Worm (Caenorhabditis elegans): ENCODE measurements around the gene srlf-22.

The srlf-22 gene

ce11 chrV:904232-904983, 13.5 kb downstream of the srlf-22 start, which contains the start of gene trm-2A:
Gene trm-2A, plus strand, starts transcription at chrV:904963.
- TF ChIP-seq ceh-31 (tag; optimal IDR thresholded peaks at IDR 0.05) (peak; percentile 15), T23F11.4 (GFP tag; optimal IDR thresholded peaks at IDR 0.05) (no peak), tbx-2 (tag; optimal IDR thresholded peaks at IDR 0.05) (peak; percentile 26), pat-9 (tag; optimal IDR thresholded peaks at IDR 0.05) (no peak), sox-2 (GFP tag; IDR thresholded peaks at IDR 0.05) (no peak), pha-2 (tag; optimal IDR thresholded peaks at IDR 0.05) (no peak), nfya-1 (tag; optimal IDR thresholded peaks at IDR 0.05) (peak; percentile 24)

ce11 chrV:908681-909080, 17.7 kb downstream of the srlf-22 start:
- TF ChIP-seq pqm-1 (tag; optimal IDR thresholded peaks at IDR 0.05) = no peak
- TF ChIP-seq tbx-2 (tag; optimal IDR thresholded peaks at IDR 0.05) = no peak
- no peak for TF ChIP-seq unc-3 (GFP tag; conservative IDR thresholded peaks at IDR 0.05)
- no peak for TF ChIP-seq unc-3 (tag; optimal IDR thresholded peaks at IDR 0.05)
- TF ChIP-seq unc-42 (tag; optimal IDR thresholded peaks at IDR 0.05) = no peak
- TF ChIP-seq nfya-1 (tag; optimal IDR thresholded peaks at IDR 0.05) = no peak

DNA sequence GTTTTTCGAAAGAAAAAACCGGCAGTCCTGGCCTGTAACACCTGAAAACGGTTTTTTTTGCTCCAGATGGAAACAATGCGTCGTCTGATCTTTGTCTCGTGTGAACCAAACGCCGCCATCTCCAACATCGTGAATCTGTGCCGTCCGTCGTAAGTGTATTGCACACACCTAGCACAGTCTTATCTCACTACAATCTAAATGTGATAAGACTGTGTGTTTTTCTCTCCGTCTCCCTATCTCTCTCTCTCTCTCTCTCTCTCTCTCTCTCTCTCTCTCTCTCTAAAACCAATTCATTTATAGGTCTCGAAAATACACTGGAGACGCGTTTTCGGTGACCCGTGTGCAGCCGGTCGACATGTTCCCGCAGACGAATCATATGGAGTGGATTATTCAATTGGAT, 19.7 kb downstream of the srlf-22 start:
- TF ChIP-seq elt-2 (tag; optimal IDR thresholded peaks at IDR 0.05) (peak; percentile 94), pha-2 (tag; optimal IDR thresholded peaks at IDR 0.05) (no peak)

- TF ChIP-seq pag-3 (tag; optimal IDR thresholded peaks at IDR 0.05; ENCODE audit: borderline replicate concordance) = no peak
- TF ChIP-seq che-1 (tag; optimal IDR thresholded peaks at IDR 0.05) = no peak
- no peak for TF ChIP-seq ceh-48 (tag; optimal IDR thresholded peaks at IDR 0.05)
- TF ChIP-seq syd-9 (tag; optimal IDR thresholded peaks at IDR 0.05) = no peak
- TF ChIP-seq sox-4 (tag; optimal IDR thresholded peaks at IDR 0.05) = no peak
- TF ChIP-seq K02D7.2 (tag; optimal IDR thresholded peaks at IDR 0.05) = no peak
- no peak for TF ChIP-seq unc-55 (GFP tag; optimal IDR thresholded peaks at IDR 0.05)
- no peak for TF ChIP-seq pha-4 (tag; optimal IDR thresholded peaks at IDR 0.05)
- no peak for TF ChIP-seq ttx-3 (tag; optimal IDR thresholded peaks at IDR 0.05)
- no peak for TF ChIP-seq pax-1 (tag; optimal IDR thresholded peaks at IDR 0.05)
- no peak for TF ChIP-seq elt-4 (tag; optimal IDR thresholded peaks at IDR 0.05)
- no peak for TF ChIP-seq hlh-15 (tag; optimal IDR thresholded peaks at IDR 0.05)
- no peak for TF ChIP-seq nhr-11 (tag; optimal IDR thresholded peaks at IDR 0.05)
- no peak for TF ChIP-seq gmeb-2 (tag; optimal IDR thresholded peaks at IDR 0.05)
- no peak for TF ChIP-seq C38D4.7 (GFP tag; optimal IDR thresholded peaks at IDR 0.05)
These were observed 20.5 kb downstream of the srlf-22 start, which contains the start of gene adh-5 for ce11 chrV:911474-911873. Gene adh-5, plus strand, starts transcription at chrV:911774.

- no peak for TF ChIP-seq ceh-34 (tag; optimal IDR thresholded peaks at IDR 0.05)
- no peak for TF ChIP-seq hlh-6 (tag; optimal IDR thresholded peaks at IDR 0.05)
- no peak for TF ChIP-seq hlh-8 (tag; optimal IDR thresholded peaks at IDR 0.05)
- TF ChIP-seq C38D4.7 (GFP tag; optimal IDR thresholded peaks at IDR 0.05) = no peak
- TF ChIP-seq unc-42 (tag; optimal IDR thresholded peaks at IDR 0.05) = no peak
- no peak for TF ChIP-seq unc-86 (tag; optimal IDR thresholded peaks at IDR 0.05)
- no peak for TF ChIP-seq ttx-3 (tag; optimal IDR thresholded peaks at IDR 0.05)
- TF ChIP-seq pha-4 (tag; optimal IDR thresholded peaks at IDR 0.05) = no peak
- no peak for TF ChIP-seq lim-6 (tag; optimal IDR thresholded peaks at IDR 0.05)
- TF ChIP-seq pag-3 (tag; optimal IDR thresholded peaks at IDR 0.05; ENCODE audit: borderline replicate concordance) = no peak
- no peak for TF ChIP-seq syd-9 (tag; optimal IDR thresholded peaks at IDR 0.05)
- no peak for TF ChIP-seq elt-4 (tag; optimal IDR thresholded peaks at IDR 0.05)
- no peak for TF ChIP-seq madf-2 (tag; optimal IDR thresholded peaks at IDR 0.05)
- no peak for TF ChIP-seq gmeb-2 (tag; optimal IDR thresholded peaks at IDR 0.05)
- no peak for TF ChIP-seq hlh-30 (tag; optimal IDR thresholded peaks at IDR 0.05; ENCODE audit: insufficient read depth)
- TF ChIP-seq K09A11.1 (tag; optimal IDR thresholded peaks at IDR 0.05; ENCODE audit: insufficient read depth) = no peak
These were observed 24.8 kb downstream of the srlf-22 start for ce11 chrV:915716-916115.
